Worm (Caenorhabditis elegans) whole organism, young adult: ENCODE data around the gene mrps-34.

ENCODE experiments used
- B0019.2 ChIP-seq: fragments of 200-800 bp; sonication (Bioruptor generic); conservative IDR thresholded peaks from 2 replicates; pipeline ENCODE4 v1.3.6; 2022; ENCODE audit warnings: missing genetic modification reagents, missing genetic modification characterization, missing compliant biosample characterization
- B0336.3 ChIP-seq: fragments of 200-800 bp; sonication (Bioruptor generic); IDR thresholded peaks from 2 replicates; pipeline ENCODE4 v1.3.6; 2022; ENCODE audit warnings: missing genetic modification characterization, missing compliant biosample characterization
- F22D6.2 ChIP-seq: sonication (generic microtip); optimal IDR thresholded peaks from 2 replicates; lab custom pipeline; 2016; ENCODE audit warnings: mild to moderate bottlenecking, missing genetic modification characterization, missing compliant biosample characterization
- F33H1.4 ChIP-seq: fragments of 200-800 bp; sonication (Bioruptor generic); IDR thresholded peaks from 2 replicates; pipeline ENCODE4 v1.3.6; 2022; ENCODE audit warnings: missing genetic modification reagents, missing genetic modification characterization, missing compliant biosample characterization
- F57C9.4 ChIP-seq: sonication (generic microtip); optimal IDR thresholded peaks from 2 replicates; lab custom pipeline; 2017; ENCODE audit warnings: mild to moderate bottlenecking, missing genetic modification characterization, missing compliant biosample characterization
- T26A5.8 ChIP-seq: sonication (generic microtip); optimal IDR thresholded peaks from 2 replicates; lab custom pipeline; 2016; ENCODE audit warnings: missing genetic modification characterization, missing compliant biosample characterization
- Y53F4B.3 ChIP-seq: fragments of 200-800 bp; sonication (Bioruptor generic); IDR thresholded peaks from 2 replicates; pipeline ENCODE4 v1.3.6; 2022; ENCODE audit warnings: missing genetic modification reagents, missing genetic modification characterization, missing compliant biosample characterization
- Y56A3A.18 ChIP-seq: fragments of 200-800 bp; sonication (Bioruptor generic); IDR thresholded peaks from 2 replicates; pipeline ENCODE4 v1.3.6; 2022; ENCODE audit warnings: missing genetic modification reagents, missing genetic modification characterization, missing compliant biosample characterization
- ZK185.1 ChIP-seq: sonication (generic microtip); optimal IDR thresholded peaks from 2 replicates; lab custom pipeline; 2016; ENCODE audit warnings: mild to moderate bottlenecking, missing genetic modification characterization, missing compliant biosample characterization; ENCODE audit not compliant: poor library complexity, severe bottlenecking
- akir-1 ChIP-seq: fragments of 200-800 bp; sonication (Bioruptor generic); optimal IDR thresholded peaks from 2 replicates; lab custom pipeline; 2018; ENCODE audit warnings: mild to moderate bottlenecking, missing genetic modification characterization, moderate library complexity, missing compliant biosample characterization
- ama-1 ChIP-seq, 3 experiments: fragments of 150-350 bp in 1 of 3; sonication (generic microtip) in 2 of 3; optimal IDR thresholded peaks; 2 replicates each; lab custom pipeline; 2014 to 2018; ENCODE audit warnings: missing biosample characterization in 2 of 3, missing genetic modification characterization in 2 of 3, missing genetic modification reagents in 2 of 3
- atf-7 ChIP-seq: sonication (generic microtip); optimal IDR thresholded peaks from 2 replicates; lab custom pipeline; 2017; ENCODE audit warnings: mild to moderate bottlenecking, missing genetic modification characterization, missing compliant biosample characterization
- athp-1 ChIP-seq: sonication (generic microtip); optimal IDR thresholded peaks from 2 replicates; lab custom pipeline; 2017; ENCODE audit warnings: mild to moderate bottlenecking, missing genetic modification characterization, missing compliant biosample characterization
- attf-6 ChIP-seq: fragments of 200-800 bp; sonication (Bioruptor generic); IDR thresholded peaks from 2 replicates; pipeline ENCODE4 v1.3.6; 2022; ENCODE audit warnings: missing genetic modification reagents, missing genetic modification characterization, missing compliant biosample characterization
- bed-2 ChIP-seq: fragments of 200-800 bp; sonication (Bioruptor generic); IDR thresholded peaks from 2 replicates; pipeline ENCODE4 v1.3.6; 2022; ENCODE audit warnings: missing genetic modification reagents, missing genetic modification characterization, missing compliant biosample characterization
- ceh-40 ChIP-seq: fragments of 200-800 bp; sonication (Bioruptor generic); IDR thresholded peaks from 2 replicates; pipeline ENCODE4 v1.3.6; 2022; ENCODE audit warnings: missing genetic modification characterization, missing compliant biosample characterization
- chd-7 ChIP-seq: sonication (generic microtip); optimal IDR thresholded peaks from 2 replicates; lab custom pipeline; 2016; ENCODE audit warnings: mild to moderate bottlenecking, missing genetic modification characterization, moderate library complexity, missing compliant biosample characterization
- die-1 ChIP-seq: sonication (generic microtip); optimal IDR thresholded peaks from 2 replicates; lab custom pipeline; 2016; ENCODE audit warnings: missing genotype, mild to moderate bottlenecking, missing genetic modification characterization, missing compliant biosample characterization
- dox-1 ChIP-seq: fragments of 200-800 bp; sonication (Bioruptor generic); IDR thresholded peaks from 2 replicates; pipeline ENCODE4 v1.3.6; 2022; ENCODE audit warnings: missing genetic modification reagents, missing genetic modification characterization, missing compliant biosample characterization
- dpl-1 ChIP-seq: fragments of 150-350 bp; optimal IDR thresholded peaks from 2 replicates; lab custom pipeline; 2014; ENCODE audit warnings: missing biosample characterization, missing genetic modification reagents, missing genetic modification characterization
- efl-1 ChIP-seq: fragments of 150-350 bp; optimal IDR thresholded peaks from 2 replicates; lab custom pipeline; 2014; ENCODE audit warnings: missing biosample characterization, missing genetic modification reagents, missing genetic modification characterization
- egl-44 ChIP-seq: fragments of 200-800 bp; sonication (Bioruptor generic); IDR thresholded peaks from 2 replicates; pipeline ENCODE4 v1.3.6; 2022; ENCODE audit warnings: missing genetic modification reagents, missing genetic modification characterization, missing compliant biosample characterization
- ets-4 ChIP-seq: fragments of 200-800 bp; sonication (Bioruptor generic); optimal IDR thresholded peaks from 2 replicates; lab custom pipeline; 2018; ENCODE audit warnings: mild to moderate bottlenecking, missing genetic modification characterization, missing compliant biosample characterization
- him-1 ChIP-seq: sonication (generic microtip); optimal IDR thresholded peaks from 2 replicates; lab custom pipeline; 2016; ENCODE audit warnings: missing genotype, missing genetic modification reagents, missing genetic modification characterization, missing compliant biosample characterization
- hlh-26 ChIP-seq: fragments of 200-800 bp; sonication (Bioruptor generic); conservative IDR thresholded peaks from 2 replicates; pipeline ENCODE4 v1.3.6; 2022; ENCODE audit warnings: missing genetic modification reagents, missing genetic modification characterization, missing compliant biosample characterization
- hrde-1 ChIP-seq: sonication (generic microtip); optimal IDR thresholded peaks from 2 replicates; lab custom pipeline; 2016; ENCODE audit warnings: missing genetic modification characterization, mild to moderate bottlenecking, missing compliant biosample characterization, moderate library complexity, missing genotype, missing genetic modification reagents, borderline replicate concordance
- hsf-1 ChIP-seq: fragments of 200-800 bp; sonication (Bioruptor generic); IDR thresholded peaks from 2 replicates; pipeline ENCODE4 v1.3.6; 2022; ENCODE audit warnings: missing genetic modification reagents, missing genetic modification characterization, missing compliant biosample characterization
- let-607 ChIP-seq, 2 experiments: fragments of 200-800 bp in 1 of 2; sonication (Bioruptor generic) in 1 of 2; sonication (generic microtip) in 1 of 2; optimal IDR thresholded peaks; 2 replicates each; lab custom pipeline; 2016 to 2018; ENCODE audit warnings: mild to moderate bottlenecking in 2 of 2, missing compliant biosample characterization in 2 of 2, missing genetic modification characterization in 2 of 2, moderate library complexity in 2 of 2, missing genotype in 1 of 2
- lin-40 ChIP-seq: sonication (generic microtip); optimal IDR thresholded peaks from 2 replicates; lab custom pipeline; 2016; ENCODE audit warnings: missing genetic modification characterization, mild to moderate bottlenecking, missing compliant biosample characterization, missing genotype, missing genetic modification reagents
- lin-54 ChIP-seq: fragments of 200-800 bp; sonication (Bioruptor generic); optimal IDR thresholded peaks from 2 replicates; lab custom pipeline; 2018; ENCODE audit warnings: mild to moderate bottlenecking, missing genetic modification characterization, missing compliant biosample characterization
- madf-3 ChIP-seq: fragments of 200-800 bp; sonication (Bioruptor generic); IDR thresholded peaks from 2 replicates; pipeline ENCODE4 v1.3.6; 2022; ENCODE audit warnings: missing genetic modification reagents, missing genetic modification characterization, missing compliant biosample characterization
- mcd-1 ChIP-seq: fragments of 200-800 bp; sonication (Bioruptor generic); IDR thresholded peaks from 2 replicates; pipeline ENCODE4 v1.3.6; 2022; ENCODE audit warnings: missing genetic modification reagents, missing genetic modification characterization, missing compliant biosample characterization
- mel-28 ChIP-seq: sonication (generic microtip); optimal IDR thresholded peaks from 2 replicates; lab custom pipeline; 2016; ENCODE audit warnings: borderline replicate concordance, mild to moderate bottlenecking, missing genetic modification characterization, missing compliant biosample characterization
- mxl-1 ChIP-seq: sonication (generic microtip); optimal IDR thresholded peaks from 2 replicates; lab custom pipeline; 2016; ENCODE audit warnings: missing genetic modification characterization, missing compliant biosample characterization
- nhr-90 ChIP-seq: sonication (generic microtip); optimal IDR thresholded peaks from 2 replicates; lab custom pipeline; 2016; ENCODE audit warnings: missing genotype, mild to moderate bottlenecking, missing genetic modification characterization, missing compliant biosample characterization
- pha-4 ChIP-seq: fragments of 150-350 bp; sonication (generic microtip); optimal IDR thresholded peaks from 2 replicates; lab custom pipeline; 2014; ENCODE audit warnings: missing biosample characterization, missing genetic modification reagents, missing genetic modification characterization
- repo-1 ChIP-seq: sonication (generic microtip); optimal IDR thresholded peaks from 2 replicates; lab custom pipeline; 2017; ENCODE audit warnings: mild to moderate bottlenecking, missing genetic modification characterization, missing compliant biosample characterization
- sdz-38 ChIP-seq: sonication (generic microtip); optimal IDR thresholded peaks from 2 replicates; lab custom pipeline; 2016; ENCODE audit warnings: missing genotype, missing genetic modification characterization, missing compliant biosample characterization
- snpc-1.1 ChIP-seq: sonication (generic microtip); optimal IDR thresholded peaks from 2 replicates; lab custom pipeline; 2017; ENCODE audit warnings: missing genetic modification characterization, mild to moderate bottlenecking, missing compliant biosample characterization, antibody characterized with exemption, moderate library complexity, missing genotype, missing genetic modification reagents; ENCODE audit not compliant: insufficient read depth
- sptf-2 ChIP-seq: fragments of 200-800 bp; sonication (Bioruptor generic); optimal IDR thresholded peaks from 2 replicates; lab custom pipeline; 2018; ENCODE audit warnings: mild to moderate bottlenecking, missing genetic modification characterization, missing compliant biosample characterization
- tbp1 ChIP-seq: fragments of 200-800 bp; sonication (Bioruptor generic); optimal IDR thresholded peaks from 2 replicates; lab custom pipeline; 2018; ENCODE audit warnings: mild to moderate bottlenecking, missing genetic modification characterization, missing compliant biosample characterization
- tbx-9 ChIP-seq: sonication (generic microtip); optimal IDR thresholded peaks from 2 replicates; lab custom pipeline; 2016; ENCODE audit warnings: borderline replicate concordance, missing genetic modification characterization, inconsistent platforms, missing compliant biosample characterization
- unc-62 ChIP-seq: fragments of 150-350 bp; optimal IDR thresholded peaks from 2 replicates; lab custom pipeline; 2014; ENCODE audit warnings: missing biosample characterization, missing genetic modification reagents, missing genetic modification characterization
- xnd-1 ChIP-seq: sonication (generic microtip); optimal IDR thresholded peaks from 2 replicates; lab custom pipeline; 2016; ENCODE audit warnings: missing genotype, missing genetic modification reagents, missing genetic modification characterization, missing compliant biosample characterization
- ztf-18 ChIP-seq: sonication (generic microtip); optimal IDR thresholded peaks from 2 replicates; lab custom pipeline; 2016; ENCODE audit warnings: missing genotype, mild to moderate bottlenecking, missing genetic modification characterization, missing compliant biosample characterization
- ztf-22 ChIP-seq: fragments of 200-800 bp; sonication (Bioruptor generic); optimal IDR thresholded peaks from 2 replicates; lab custom pipeline; 2018; ENCODE audit warnings: mild to moderate bottlenecking, missing genetic modification characterization, moderate library complexity, missing compliant biosample characterization
- ztf-25 ChIP-seq: fragments of 200-800 bp; sonication (Bioruptor generic); IDR thresholded peaks from 2 replicates; pipeline ENCODE4 v1.3.6; 2022; ENCODE audit warnings: missing genetic modification reagents, missing genetic modification characterization, missing compliant biosample characterization
- ztf-28 ChIP-seq: fragments of 200-800 bp; sonication (Bioruptor generic); IDR thresholded peaks from 2 replicates; pipeline ENCODE4 v1.3.6; 2022; ENCODE audit warnings: missing genetic modification reagents, missing genetic modification characterization, missing compliant biosample characterization
- ztf-3 ChIP-seq: fragments of 200-800 bp; sonication (Bioruptor generic); optimal IDR thresholded peaks from 2 replicates; lab custom pipeline; 2018; ENCODE audit warnings: mild to moderate bottlenecking, missing genetic modification characterization, missing compliant biosample characterization

Gene mrps-34

ce11 chrIII:4568455-4568854 is 26.2 kb upstream of the mrps-34 start, which contains the start of gene idhg-1 (continued):
- no peak for TF ChIP-seq dpl-1 (GFP tag; lab: Kevin White, UChicago)
- no peak for TF ChIP-seq akir-1 (GFP tag; lab: Kevin White, UChicago)
- no peak for TF ChIP-seq snpc-1.1 (tag; lab: Kevin White, UChicago)
- no peak for TF ChIP-seq hsf-1 (GFP tag; lab: Robert Waterston, UW)
- no peak for TF ChIP-seq ztf-28 (GFP tag; lab: Robert Waterston, UW)
- no peak for TF ChIP-seq ztf-3 (GFP tag; lab: Kevin White, UChicago)
- TF ChIP-seq madf-3 (GFP tag; lab: Robert Waterston, UW), result no peak
- TF ChIP-seq Y53F4B.3 (GFP tag; lab: Robert Waterston, UW), result no peak
- peak; percentile 59; the same call in 1 of the 2 replicates for TF ChIP-seq F33H1.4 (GFP tag; lab: Robert Waterston, UW)
- 0 out of 2 replicates have a peak, but pooled peaks have one; percentile 55 for TF ChIP-seq egl-44 (GFP tag; lab: Robert Waterston, UW)
- peak; percentile 46; the same call in 1 of the 2 replicates for TF ChIP-seq mcd-1 (GFP tag; lab: Robert Waterston, UW)
- peak; percentile 80 for TF ChIP-seq him-1
- no peak for TF ChIP-seq ama-1 (optimal IDR thresholded peaks at IDR 0.05; lab: Kevin White, UChicago)
- peak in 1 of 2 experiments; percentile 23 for TF ChIP-seq ama-1 (GFP tag; optimal IDR thresholded peaks at IDR 0.05; lab: Kevin White, UChicago)
- no peak for TF ChIP-seq chd-7 (tag; lab: Kevin White, UChicago)
- no peak for TF ChIP-seq repo-1 (tag; lab: Kevin White, UChicago)
- TF ChIP-seq nhr-90 (tag; lab: Kevin White, UChicago), result no peak
- TF ChIP-seq B0336.3 (GFP tag; lab: Robert Waterston, UW), result no peak; the same call in 1 of the 2 replicates
- no peak for TF ChIP-seq ztf-22 (GFP tag; lab: Kevin White, UChicago)
- TF ChIP-seq pha-4 (tag; lab: Kevin White, UChicago), result no peak
- TF ChIP-seq lin-40 (tag; lab: Kevin White, UChicago), result peak; percentile 51
- no peak for TF ChIP-seq mel-28 (tag; lab: Kevin White, UChicago)
- no peak for TF ChIP-seq unc-62 (GFP tag; lab: Kevin White, UChicago)
- TF ChIP-seq efl-1 (GFP tag; lab: Kevin White, UChicago), result peak; percentile 7
- no peak for TF ChIP-seq ceh-40 (GFP tag; lab: Robert Waterston, UW)
- TF ChIP-seq T26A5.8 (tag; lab: Kevin White, UChicago), result no peak
- no peak for TF ChIP-seq Y56A3A.18 (GFP tag; lab: Robert Waterston, UW)
- TF ChIP-seq ztf-25 (GFP tag; lab: Robert Waterston, UW), result no peak
- TF ChIP-seq sdz-38, result no peak
- peak; percentile 21 for TF ChIP-seq die-1 (tag; lab: Kevin White, UChicago)
- peak; percentile 51 for TF ChIP-seq ztf-18 (tag; lab: Kevin White, UChicago)
- TF ChIP-seq xnd-1 (tag; lab: Kevin White, UChicago), result peak; percentile 0
- TF ChIP-seq tbx-9 (tag; lab: Kevin White, UChicago), result no peak
- TF ChIP-seq B0019.2 (GFP tag; lab: Robert Waterston, UW), result no peak
- TF ChIP-seq F57C9.4, result no peak
- TF ChIP-seq tbp1 (GFP tag; lab: Kevin White, UChicago), result peak; percentile 53
- TF ChIP-seq lin-54 (GFP tag; lab: Kevin White, UChicago), result peak; percentile 55
- TF ChIP-seq let-607 (tag; optimal IDR thresholded peaks at IDR 0.05; lab: Kevin White, UChicago), result peak in 1 of 2 experiments; percentile 11
- no peak for TF ChIP-seq hrde-1
- TF ChIP-seq F22D6.2, result peak; percentile 8
- peak; percentile 71; the same call in 1 of the 2 replicates for TF ChIP-seq dox-1
- TF ChIP-seq mxl-1 (tag; lab: Kevin White, UChicago), result no peak
- no peak for TF ChIP-seq sptf-2 (GFP tag; lab: Kevin White, UChicago)
- no peak for TF ChIP-seq ets-4 (GFP tag; lab: Kevin White, UChicago)
- TF ChIP-seq atf-7 (tag; lab: Kevin White, UChicago), result no peak
- peak; percentile 83 for TF ChIP-seq ZK185.1 (tag; lab: Kevin White, UChicago)
- peak; percentile 30 for TF ChIP-seq athp-1 (tag; lab: Kevin White, UChicago)
- TF ChIP-seq hlh-26 (GFP tag; lab: Robert Waterston, UW), result no peak
- TF ChIP-seq bed-2 (GFP tag; lab: Robert Waterston, UW), result no peak
- no peak for TF ChIP-seq attf-6
